Worm (Caenorhabditis elegans) whole organism, midembryonic: ENCODE measurements around the gene let-413.

ENCODE experiments used
- T22C8.4 ChIP-seq: fragments of 200-800 bp; sonication (Bioruptor generic); IDR thresholded peaks from 2 replicates; pipeline ENCODE4 v1.3.6; 2022; ENCODE audit warnings: missing genetic modification characterization, missing compliant biosample characterization
- cog-1 ChIP-seq: sonication (generic microtip); optimal IDR thresholded peaks from 2 replicates; lab custom pipeline; 2016; ENCODE audit warnings: missing genetic modification characterization, missing compliant biosample characterization
- flt-1 ChIP-seq: fragments of 200-800 bp; sonication (Bioruptor generic); IDR thresholded peaks from 2 replicates; pipeline ENCODE4 v1.3.6; 2022; ENCODE audit warnings: missing genetic modification characterization, missing compliant biosample characterization
- klf-2 ChIP-seq: fragments of 200-800 bp; sonication (Bioruptor generic); conservative IDR thresholded peaks from 2 replicates; pipeline ENCODE4 v1.3.6; 2022; ENCODE audit warnings: missing genetic modification reagents, missing genetic modification characterization, missing compliant biosample characterization
- med-1 ChIP-seq: sonication (generic microtip); optimal IDR thresholded peaks from 2 replicates; lab custom pipeline; 2017; ENCODE audit warnings: missing genetic modification characterization, mild to moderate bottlenecking, missing compliant biosample characterization, antibody characterized with exemption, missing genetic modification reagents; ENCODE audit not compliant: insufficient read depth
- ref-1 ChIP-seq: fragments of 200-800 bp; sonication (Bioruptor generic); conservative IDR thresholded peaks from 2 replicates; pipeline ENCODE4 v1.3.6; 2022; ENCODE audit warnings: missing genetic modification reagents, missing genetic modification characterization, missing compliant biosample characterization
- tab-1 ChIP-seq: fragments of 200-800 bp; sonication (Bioruptor generic); IDR thresholded peaks from 2 replicates; pipeline ENCODE4 v1.3.6; 2022; ENCODE audit warnings: missing genetic modification characterization, missing compliant biosample characterization
- ztf-29 ChIP-seq: fragments of 200-800 bp; sonication (Bioruptor generic); IDR thresholded peaks from 2 replicates; pipeline ENCODE4 v1.3.6; 2022; ENCODE audit warnings: missing genetic modification reagents, missing genetic modification characterization, missing compliant biosample characterization

DNA sequence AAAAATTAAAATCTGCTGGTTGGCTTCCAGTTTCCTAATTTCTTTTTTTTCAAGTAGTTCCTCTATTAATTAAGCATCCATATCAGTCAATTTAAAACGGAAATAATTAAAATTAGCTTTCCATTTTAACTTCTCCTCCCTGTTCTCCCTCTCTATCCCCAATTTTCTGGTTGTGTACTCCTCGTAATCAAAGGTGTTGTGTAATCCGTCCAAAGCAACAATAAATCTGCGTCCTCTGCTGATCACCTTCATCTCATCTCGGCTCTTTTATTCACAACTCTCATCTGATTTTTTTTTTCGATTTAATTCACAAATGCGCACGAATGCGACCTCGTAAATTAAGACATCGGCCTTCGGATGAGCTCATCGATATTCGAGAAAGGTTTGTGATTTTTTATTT, 18.3 kb upstream of the let-413 start, which contains the start of gene Y97E10AR.2:
- TF ChIP-seq tab-1 (GFP tag; lab: Robert Waterston, UW) (no peak), flt-1 (no peak), T22C8.4 (GFP tag; lab: Robert Waterston, UW) (no peak), med-1 (GFP tag; lab: Kevin White, UChicago) (no peak), cog-1 (tag; lab: Kevin White, UChicago) (no peak), ref-1 (GFP tag; lab: Robert Waterston, UW) (no peak), klf-2 (GFP tag; lab: Robert Waterston, UW) (no peak), ztf-29 (GFP tag; lab: Robert Waterston, UW) (no peak)
